Fruit fly (Drosophila melanogaster) whole organism, pupa: Measurements from ENCODE around the gene CG14958.

ENCODE experiments used
- CG17806 ChIP-seq: fragments of 200-800 bp; sonication (Bioruptor generic); optimal IDR thresholded peaks from 2 replicates; lab custom pipeline; 2018; ENCODE audit warnings: missing biosample characterization, mild to moderate bottlenecking, missing genetic modification characterization, moderate library complexity
- CG34367 ChIP-seq: fragments of 200-800 bp; sonication (Bioruptor generic); optimal IDR thresholded peaks from 2 replicates; lab custom pipeline; 2018; ENCODE audit warnings: missing biosample characterization, mild to moderate bottlenecking, missing genetic modification characterization
- CG8159 ChIP-seq: fragments of 200-800 bp; sonication (Bioruptor generic); optimal IDR thresholded peaks from 3 replicates; lab custom pipeline; 2018; ENCODE audit warnings: missing biosample characterization, mild to moderate bottlenecking, missing genetic modification characterization, moderate library complexity
- CG9948 ChIP-seq: fragments of 200-800 bp; sonication (Bioruptor generic); optimal IDR thresholded peaks from 2 replicates; lab custom pipeline; 2018; ENCODE audit warnings: missing biosample characterization, mild to moderate bottlenecking, missing genetic modification characterization, moderate library complexity
- EcR ChIP-seq: fragments of 200-800 bp; sonication (Bioruptor generic); optimal IDR thresholded peaks from 3 replicates; lab custom pipeline; 2019; ENCODE audit warnings: missing biosample characterization, missing genetic modification characterization, mild to moderate bottlenecking, moderate library complexity, missing genetic modification reagents
- Pif1A ChIP-seq: fragments of 200-800 bp; sonication (Bioruptor generic); optimal IDR thresholded peaks from 3 replicates; lab custom pipeline; 2016; ENCODE audit warnings: missing biosample characterization, missing genetic modification characterization
- Pif1B ChIP-seq: fragments of 200-800 bp; sonication (Bioruptor generic); optimal IDR thresholded peaks from 3 replicates; lab custom pipeline; 2016; ENCODE audit warnings: missing biosample characterization, missing genetic modification characterization
- fd96Ca ChIP-seq: fragments of 200-800 bp; sonication (Bioruptor generic); IDR thresholded peaks from 3 replicates; pipeline ENCODE4 v1.3.6; 2022; ENCODE audit warnings: missing biosample characterization, missing genetic modification characterization
- gl ChIP-seq: fragments of 200-800 bp; sonication (Bioruptor generic); optimal IDR thresholded peaks from 2 replicates; lab custom pipeline; 2018; ENCODE audit warnings: missing biosample characterization, mild to moderate bottlenecking, missing genetic modification characterization
- rn ChIP-seq: fragments of 200-800 bp; sonication (Bioruptor generic); IDR thresholded peaks from 2 replicates; pipeline ENCODE4 v1.3.6; 2022; ENCODE audit warnings: missing biosample characterization, missing genetic modification characterization

- TF ChIP-seq EcR (GFP tag; lab: Kevin White, UChicago), result peak; percentile 94
- no peak for TF ChIP-seq fd96Ca (GFP tag; lab: Robert Waterston, UW)
- no peak for TF ChIP-seq rn (GFP tag; lab: Robert Waterston, UW)
- TF ChIP-seq CG17806 (tag; lab: Kevin White, UChicago), result no peak
- TF ChIP-seq CG9948 (tag; lab: Kevin White, UChicago), result peak; percentile 66
- TF ChIP-seq CG8159 (tag; lab: Kevin White, UChicago), result no peak
- peak; percentile 68 for TF ChIP-seq Pif1B (GFP tag; lab: Kevin White, UChicago)
- no peak for TF ChIP-seq gl (tag; lab: Kevin White, UChicago)
- TF ChIP-seq Pif1A (GFP tag; lab: Kevin White, UChicago), result no peak
- TF ChIP-seq CG34367 (tag; lab: Kevin White, UChicago), result peak; percentile 83
These were observed 50.2 kb downstream of the CG14958 start for dm6 chr3L:3239785-3240596.
